Worm (Caenorhabditis elegans): ENCODE measurements around the gene R13H7.2.
A peak's percentile ranks its signal among the peaks of the same experiment; 100 is the strongest.

Gene R13H7.2

ce11 chrIV:6809756-6810155 is 49.4 kb downstream of the R13H7.2 start (continued):
- TF ChIP-seq unc-86 (tag; optimal IDR thresholded peaks at IDR 0.05), result peak; percentile 84
- TF ChIP-seq vab-15 (tag; optimal IDR thresholded peaks at IDR 0.05), result no peak
- no peak for TF ChIP-seq fkh-4 (tag; optimal IDR thresholded peaks at IDR 0.05; ENCODE audit: borderline replicate concordance)
- peak; percentile 41 for TF ChIP-seq isw-1 (GFP tag; IDR thresholded peaks at IDR 0.05)
- no peak for TF ChIP-seq irx-1 (tag; optimal IDR thresholded peaks at IDR 0.05)
- no peak for TF ChIP-seq C34B4.2 (tag; optimal IDR thresholded peaks at IDR 0.05)
- TF ChIP-seq mef-2 (tag; optimal IDR thresholded peaks at IDR 0.05), result no peak
- TF ChIP-seq lin-15B (tag; optimal IDR thresholded peaks at IDR 0.05), result peak; percentile 24
- TF ChIP-seq nhr-84 (tag; optimal IDR thresholded peaks at IDR 0.05), result no peak
- TF ChIP-seq lin-13 (GFP tag; optimal IDR thresholded peaks at IDR 0.05), result no peak
- TF ChIP-seq fkh-10 (GFP tag; optimal IDR thresholded peaks at IDR 0.05), result peak; percentile 84
- TF ChIP-seq egl-13 (tag; optimal IDR thresholded peaks at IDR 0.05), result peak; percentile 50
- peak; percentile 66 for TF ChIP-seq swsn-7 (tag; optimal IDR thresholded peaks at IDR 0.05)
- TF ChIP-seq nhr-71 (tag; optimal IDR thresholded peaks at IDR 0.05), result peak; percentile 72
- TF ChIP-seq fkh-8 (tag; optimal IDR thresholded peaks at IDR 0.05), result peak; percentile 73
- peak; percentile 69 for TF ChIP-seq tbx-2 (tag; optimal IDR thresholded peaks at IDR 0.05)
- no peak for TF ChIP-seq hlh-17 (GFP tag; optimal IDR thresholded peaks at IDR 0.05; ENCODE audit: borderline replicate concordance)
- peak in 1 of 2 experiments; percentile 51 for TF ChIP-seq lin-35 (GFP tag; optimal IDR thresholded peaks at IDR 0.05)
- TF ChIP-seq ztf-11 (tag; optimal IDR thresholded peaks at IDR 0.05), result no peak
- no peak for TF ChIP-seq ceh-63 (GFP tag; optimal IDR thresholded peaks at IDR 0.05)
- no peak for TF ChIP-seq mdl-1 (tag; optimal IDR thresholded peaks at IDR 0.05)
- TF ChIP-seq snu-23 (GFP tag; optimal IDR thresholded peaks at IDR 0.05), result peak; percentile 57
- TF ChIP-seq zag-1 (tag; optimal IDR thresholded peaks at IDR 0.05), result peak; percentile 11
- TF ChIP-seq alr-1 (tag; optimal IDR thresholded peaks at IDR 0.05; ENCODE audit: borderline replicate concordance), result no peak
- peak in 1 of 2 experiments; percentile 32 for TF ChIP-seq egl-27 (tag; optimal IDR thresholded peaks at IDR 0.05)
- no peak for TF ChIP-seq aly-2 (tag; optimal IDR thresholded peaks at IDR 0.05)
- TF ChIP-seq lsy-2 (tag; optimal IDR thresholded peaks at IDR 0.05), result peak in 1 of 2 experiments; percentile 58
- TF ChIP-seq pag-3 (tag; optimal IDR thresholded peaks at IDR 0.05; ENCODE audit: borderline replicate concordance, insufficient read depth), result no peak
- TF ChIP-seq unc-98 (GFP tag; IDR thresholded peaks at IDR 0.05), result no peak
- no peak for TF ChIP-seq ces-1 (GFP tag; optimal IDR thresholded peaks at IDR 0.05)
- no peak for TF ChIP-seq zip-4 (GFP tag; optimal IDR thresholded peaks at IDR 0.05)
- no peak for TF ChIP-seq dsc-1 (tag; optimal IDR thresholded peaks at IDR 0.05)
- TF ChIP-seq ceh-8 (GFP tag; optimal IDR thresholded peaks at IDR 0.05), result peak; percentile 53
- TF ChIP-seq xbp-1 (tag; optimal IDR thresholded peaks at IDR 0.05), result peak; percentile 31
- no peak for TF ChIP-seq nhr-28 (tag; optimal IDR thresholded peaks at IDR 0.05)
- no peak for TF ChIP-seq aha-1 (tag; optimal IDR thresholded peaks at IDR 0.05)
- no peak for TF ChIP-seq hlh-4 (tag; optimal IDR thresholded peaks at IDR 0.05)
- TF ChIP-seq efl-1 (optimal IDR thresholded peaks at IDR 0.05), result peak; percentile 37 to 42
- peak; percentile 6 to 81 for TF ChIP-seq efl-1 (GFP tag; optimal IDR thresholded peaks at IDR 0.05 in 1 of 2)
- TF ChIP-seq tlp-1 (tag; optimal IDR thresholded peaks at IDR 0.05), result no peak
- peak; percentile 35 for TF ChIP-seq blmp-1 (tag; optimal IDR thresholded peaks at IDR 0.05)
- TF ChIP-seq F16B12.6 (tag; optimal IDR thresholded peaks at IDR 0.05), result no peak
- TF ChIP-seq lin-14 (GFP tag; optimal IDR thresholded peaks at IDR 0.05), result peak; percentile 94

- TF ChIP-seq fkh-10 (GFP tag; optimal IDR thresholded peaks at IDR 0.05), result peak; percentile 77
- TF ChIP-seq lsy-2 (tag; optimal IDR thresholded peaks at IDR 0.05), result peak in 1 of 2 experiments; percentile 67
- TF ChIP-seq nhr-47 (tag; optimal IDR thresholded peaks at IDR 0.05), result peak; percentile 39
- no peak for TF ChIP-seq nhr-11 (tag; optimal IDR thresholded peaks at IDR 0.05)
- TF ChIP-seq lin-35 (GFP tag; optimal IDR thresholded peaks at IDR 0.05), result peak in 1 of 2 experiments; percentile 21
- TF ChIP-seq isw-1 (GFP tag; IDR thresholded peaks at IDR 0.05), result no peak
- TF ChIP-seq ceh-88 (GFP tag; IDR thresholded peaks at IDR 0.05), result no peak
- TF ChIP-seq fkh-8 (tag; optimal IDR thresholded peaks at IDR 0.05), result peak; percentile 47
- TF ChIP-seq pqm-1 (tag; optimal IDR thresholded peaks at IDR 0.05), result no peak
- peak; percentile 48 for TF ChIP-seq nhr-71 (tag; optimal IDR thresholded peaks at IDR 0.05)
- TF ChIP-seq efl-1 (optimal IDR thresholded peaks at IDR 0.05), result peak; percentile 13 to 26
- no peak for TF ChIP-seq efl-1 (GFP tag; optimal IDR thresholded peaks at IDR 0.05 in 1 of 2)
- peak; percentile 18 for TF ChIP-seq unc-86 (tag; optimal IDR thresholded peaks at IDR 0.05)
- TF ChIP-seq lin-14 (GFP tag; optimal IDR thresholded peaks at IDR 0.05), result peak; percentile 82
- peak; percentile 8 for TF ChIP-seq swsn-7 (tag; optimal IDR thresholded peaks at IDR 0.05)
- no peak for TF ChIP-seq fos-1 (tag; optimal IDR thresholded peaks at IDR 0.05)
- TF ChIP-seq skn-1 (tag; optimal IDR thresholded peaks at IDR 0.05), result peak; percentile 56
- TF ChIP-seq snu-23 (GFP tag; optimal IDR thresholded peaks at IDR 0.05), result peak; percentile 22
- peak; percentile 15 for TF ChIP-seq mep-1 (tag; optimal IDR thresholded peaks at IDR 0.05)
- peak; percentile 32 for TF ChIP-seq snpc-4 (tag; optimal IDR thresholded peaks at IDR 0.05)
- peak in 2 of 3 experiments; percentile 40 to 42 for TF ChIP-seq ceh-82 (tag; optimal IDR thresholded peaks at IDR 0.05)
Measured at ce11 chrIV:6806475-6807063, 52.6 kb downstream of the R13H7.2 start, which contains the start of gene C17H12.10. TSS of gene C17H12.10 (plus strand) at chrIV:6806799.

Measured in whole organism, L1 larva.